Worm (Caenorhabditis elegans): ENCODE measurements around the gene T24E12.10.

- TF ChIP-seq ceh-48 (tag; optimal IDR thresholded peaks at IDR 0.05) (no peak), C38D4.7 (GFP tag; optimal IDR thresholded peaks at IDR 0.05) (no peak), ceh-6 (GFP tag; optimal IDR thresholded peaks at IDR 0.05) (no peak), madf-2 (tag; optimal IDR thresholded peaks at IDR 0.05) (no peak), fkh-10 (GFP tag; optimal IDR thresholded peaks at IDR 0.05) (no peak), pqm-1 (tag; optimal IDR thresholded peaks at IDR 0.05) (no peak), ama-1 (optimal IDR thresholded peaks at IDR 0.05) (no peak), nhr-11 (tag; optimal IDR thresholded peaks at IDR 0.05) (no peak), pha-4 (tag; optimal IDR thresholded peaks at IDR 0.05) (no peak)
Observed at ce11 chrII:3731723-3732122, 41.3 kb downstream of the T24E12.10 start, which contains the start of the genes sdz-12 and bath-31.
